Worm (Caenorhabditis elegans) whole organism, late embryonic: Measurements from ENCODE around the gene C08G5.7.

Source experiments
- C08G9.2 ChIP-seq: sonication (generic microtip); optimal IDR thresholded peaks from 2 replicates; lab custom pipeline; 2016; ENCODE audit warnings: mild to moderate bottlenecking, missing genetic modification characterization, moderate library complexity, missing compliant biosample characterization
- C38D4.7 ChIP-seq: fragments of 200-800 bp; sonication (Bioruptor generic); optimal IDR thresholded peaks from 2 replicates; lab custom pipeline; 2018; ENCODE audit warnings: mild to moderate bottlenecking, missing genetic modification characterization, moderate library complexity, missing compliant biosample characterization
- F13H6.1 ChIP-seq: sonication (generic microtip); optimal IDR thresholded peaks from 2 replicates; lab custom pipeline; 2016; ENCODE audit warnings: missing genetic modification characterization, missing compliant biosample characterization
- T23F11.4 ChIP-seq: fragments of 200-800 bp; sonication (Bioruptor generic); optimal IDR thresholded peaks from 2 replicates; lab custom pipeline; 2018; ENCODE audit warnings: mild to moderate bottlenecking, missing genetic modification characterization, missing compliant biosample characterization
- Y22D7AL.16 ChIP-seq: sonication (generic microtip); optimal IDR thresholded peaks from 2 replicates; lab custom pipeline; 2016; ENCODE audit warnings: missing genetic modification characterization, missing compliant biosample characterization
- ama-1 ChIP-seq: fragments of 150-350 bp; optimal IDR thresholded peaks from 2 replicates; lab custom pipeline; 2014
- ceh-14 ChIP-seq: sonication (generic microtip); optimal IDR thresholded peaks from 2 replicates; lab custom pipeline; 2016; ENCODE audit warnings: missing genotype, missing genetic modification characterization, missing compliant biosample characterization
- ceh-18 ChIP-seq: sonication (generic microtip); optimal IDR thresholded peaks from 2 replicates; lab custom pipeline; 2016; ENCODE audit warnings: missing genetic modification characterization, missing compliant biosample characterization
- ceh-48 ChIP-seq: sonication (generic microtip); optimal IDR thresholded peaks from 2 replicates; lab custom pipeline; 2016; ENCODE audit warnings: missing genetic modification characterization, inconsistent platforms, missing compliant biosample characterization
- ceh-6 ChIP-seq: fragments of 200-800 bp; sonication (Bioruptor generic); optimal IDR thresholded peaks from 2 replicates; lab custom pipeline; 2018; ENCODE audit warnings: mild to moderate bottlenecking, missing genetic modification characterization, missing compliant biosample characterization
- che-1 ChIP-seq: sonication (generic microtip); optimal IDR thresholded peaks from 2 replicates; lab custom pipeline; 2016; ENCODE audit warnings: mild to moderate bottlenecking, missing genetic modification characterization, missing compliant biosample characterization
- dmd-4 ChIP-seq: sonication (generic microtip); optimal IDR thresholded peaks from 2 replicates; lab custom pipeline; 2016; ENCODE audit warnings: borderline replicate concordance, missing genetic modification characterization, missing compliant biosample characterization
- dve-1 ChIP-seq: sonication (generic microtip); optimal IDR thresholded peaks from 2 replicates; lab custom pipeline; 2017; ENCODE audit warnings: antibody characterized with exemption, mild to moderate bottlenecking, missing genetic modification characterization, missing compliant biosample characterization
- elt-2 ChIP-seq: sonication (generic microtip); optimal IDR thresholded peaks from 2 replicates; lab custom pipeline; 2016; ENCODE audit warnings: missing genetic modification reagents, missing genetic modification characterization, missing compliant biosample characterization
- elt-4 ChIP-seq: sonication (generic microtip); optimal IDR thresholded peaks from 2 replicates; lab custom pipeline; 2016; ENCODE audit warnings: missing genetic modification characterization, missing compliant biosample characterization
- eyg-1 ChIP-seq: sonication (generic microtip); optimal IDR thresholded peaks from 2 replicates; lab custom pipeline; 2016; ENCODE audit warnings: missing genotype, missing genetic modification characterization, missing compliant biosample characterization
- fax-1 ChIP-seq: sonication (generic microtip); optimal IDR thresholded peaks from 2 replicates; lab custom pipeline; 2016; ENCODE audit warnings: missing genotype, missing genetic modification characterization, missing compliant biosample characterization
- hlh-13 ChIP-seq: fragments of 200-800 bp; sonication (Bioruptor generic); optimal IDR thresholded peaks from 2 replicates; lab custom pipeline; 2018; ENCODE audit warnings: mild to moderate bottlenecking, missing genetic modification characterization, missing compliant biosample characterization
- hlh-15 ChIP-seq: sonication (generic microtip); optimal IDR thresholded peaks from 2 replicates; lab custom pipeline; 2016; ENCODE audit warnings: missing genetic modification characterization, missing compliant biosample characterization
- hlh-30 ChIP-seq: sonication (generic microtip); optimal IDR thresholded peaks from 2 replicates; lab custom pipeline; 2017; ENCODE audit warnings: antibody characterized with exemption, missing genetic modification characterization, missing compliant biosample characterization; ENCODE audit not compliant: insufficient read depth
- hlh-8 ChIP-seq: sonication (generic microtip); optimal IDR thresholded peaks from 2 replicates; lab custom pipeline; 2016; ENCODE audit warnings: missing genotype, missing genetic modification characterization, missing compliant biosample characterization
- madf-2 ChIP-seq: sonication (generic microtip); optimal IDR thresholded peaks from 2 replicates; lab custom pipeline; 2017; ENCODE audit warnings: missing genetic modification characterization, missing compliant biosample characterization
- mec-3 ChIP-seq: sonication (generic microtip); optimal IDR thresholded peaks from 2 replicates; lab custom pipeline; 2016; ENCODE audit warnings: borderline replicate concordance, missing genetic modification characterization, missing compliant biosample characterization
- nfya-1 ChIP-seq: sonication (generic microtip); optimal IDR thresholded peaks from 2 replicates; lab custom pipeline; 2017; ENCODE audit warnings: missing genetic modification characterization, mild to moderate bottlenecking, missing compliant biosample characterization, antibody characterized with exemption, moderate library complexity
- npax-4 ChIP-seq: sonication (generic microtip); optimal IDR thresholded peaks from 2 replicates; lab custom pipeline; 2016; ENCODE audit warnings: missing genetic modification characterization, missing compliant biosample characterization
- pag-3 ChIP-seq: sonication (generic microtip); optimal IDR thresholded peaks from 2 replicates; lab custom pipeline; 2016; ENCODE audit warnings: missing compliant biosample characterization, missing genetic modification characterization, borderline replicate concordance
- pat-9 ChIP-seq: fragments of 200-800 bp; sonication (Bioruptor generic); optimal IDR thresholded peaks from 2 replicates; lab custom pipeline; 2018; ENCODE audit warnings: mild to moderate bottlenecking, missing genetic modification characterization, moderate library complexity, missing compliant biosample characterization
- pax-1 ChIP-seq: fragments of 150-350 bp; optimal IDR thresholded peaks from 2 replicates; lab custom pipeline; 2014; ENCODE audit warnings: missing biosample characterization, missing genetic modification characterization
- pha-4 ChIP-seq: fragments of 150-350 bp; optimal IDR thresholded peaks from 2 replicates; lab custom pipeline; 2018; ENCODE audit warnings: missing biosample characterization, missing genetic modification reagents, missing genetic modification characterization
- pqm-1 ChIP-seq: sonication (generic microtip); optimal IDR thresholded peaks from 2 replicates; lab custom pipeline; 2016; ENCODE audit warnings: missing genetic modification characterization, missing compliant biosample characterization
- pros-1 ChIP-seq: fragments of 150-350 bp; optimal IDR thresholded peaks from 2 replicates; lab custom pipeline; 2014; ENCODE audit warnings: missing biosample characterization, missing genetic modification reagents, missing genetic modification characterization
- ref-2 ChIP-seq: sonication (generic microtip); optimal IDR thresholded peaks from 2 replicates; lab custom pipeline; 2016; ENCODE audit warnings: missing genetic modification characterization, missing compliant biosample characterization
- rnt-1 ChIP-seq: sonication (generic microtip); optimal IDR thresholded peaks from 2 replicates; lab custom pipeline; 2016; ENCODE audit warnings: missing genetic modification characterization, missing compliant biosample characterization
- sdc-2 ChIP-seq: sonication (generic microtip); optimal IDR thresholded peaks from 2 replicates; lab custom pipeline; 2016; ENCODE audit warnings: missing genotype, missing genetic modification characterization, missing compliant biosample characterization
- sox-2 ChIP-seq: fragments of 200-800 bp; sonication (Bioruptor generic); IDR thresholded peaks from 2 replicates; pipeline ENCODE4 v1.3.6; 2022; ENCODE audit warnings: missing genetic modification reagents, missing genetic modification characterization, missing compliant biosample characterization
- ttx-3 ChIP-seq: sonication (generic microtip); optimal IDR thresholded peaks from 2 replicates; lab custom pipeline; 2016; ENCODE audit warnings: missing genetic modification reagents, missing genetic modification characterization, missing compliant biosample characterization
- unc-3 ChIP-seq, 2 experiments: fragments of 200-800 bp in 1 of 2; sonication (Bioruptor generic) in 1 of 2; sonication (generic microtip) in 1 of 2; conservative IDR thresholded peaks in 1 of 2; optimal IDR thresholded peaks in 1 of 2; 2 replicates each; pipeline versions ENCODE4 v1.3.6 to Lab custom; 2016 to 2022; ENCODE audit warnings: missing compliant biosample characterization in 2 of 2, missing genetic modification characterization in 2 of 2, missing genetic modification reagents in 1 of 2
- unc-86 ChIP-seq: sonication (generic microtip); optimal IDR thresholded peaks from 2 replicates; lab custom pipeline; 2016; ENCODE audit warnings: missing genetic modification characterization, missing compliant biosample characterization
- zip-5 ChIP-seq: sonication (generic microtip); optimal IDR thresholded peaks from 2 replicates; lab custom pipeline; 2016; ENCODE audit warnings: missing genetic modification characterization, missing compliant biosample characterization

C08G5.7 gene

ce11 chrII:799700-800099 lies 34.6 kb upstream of the C08G5.7 start, which contains the start of gene F46F5.14:
Gene F46F5.14 (plus strand): TSS chrII:800000.
- TF ChIP-seq eyg-1 (tag; lab: Kevin White, UChicago) (no peak), dmd-4 (no peak), rnt-1 (tag; lab: Kevin White, UChicago) (no peak), ceh-6 (GFP tag; lab: Kevin White, UChicago) (no peak), nfya-1 (tag; lab: Kevin White, UChicago) (no peak), pat-9 (tag; lab: Kevin White, UChicago) (no peak), ceh-14 (tag; lab: Kevin White, UChicago) (no peak), zip-5 (tag; lab: Kevin White, UChicago) (no peak), dve-1 (no peak), madf-2 (tag; lab: Kevin White, UChicago) (no peak), pag-3 (tag; lab: Kevin White, UChicago) (no peak), fax-1 (tag; lab: Kevin White, UChicago) (no peak)

- TF ChIP-seq ceh-18, result no peak
- no peak for TF ChIP-seq elt-4 (tag; lab: Kevin White, UChicago)
- no peak for TF ChIP-seq pros-1 (tag; lab: Kevin White, UChicago)
- no peak for TF ChIP-seq hlh-13 (GFP tag; lab: Kevin White, UChicago)
- no peak for TF ChIP-seq npax-4
- no peak for TF ChIP-seq F13H6.1 (tag; lab: Kevin White, UChicago)
- TF ChIP-seq, all 69 proteins: peak for 0
These were observed 32.3 kb upstream of the C08G5.7 start for ce11 chrII:797445-797844.

ce11 chrII:796916-797315 lies 31.8 kb upstream of the C08G5.7 start:
- TF ChIP-seq hlh-15 (tag; lab: Kevin White, UChicago) (no peak), madf-2 (tag; lab: Kevin White, UChicago) (no peak), sox-2 (GFP tag; lab: Robert Waterston, UW) (no peak), che-1 (tag; lab: Kevin White, UChicago) (no peak), dmd-4 (no peak), pqm-1 (tag; lab: Kevin White, UChicago) (no peak), mec-3 (no peak), unc-3 (GFP tag; conservative IDR thresholded peaks at IDR 0.05; lab: Robert Waterston, UW) (no peak), unc-3 (tag; optimal IDR thresholded peaks at IDR 0.05; lab: Kevin White, UChicago) (no peak), pha-4 (tag; lab: Kevin White, UChicago) (no peak), C08G9.2 (no peak), ttx-3 (tag; lab: Kevin White, UChicago) (no peak), pax-1 (tag; lab: Kevin White, UChicago) (no peak)

- TF ChIP-seq mec-3, result no peak
- no peak for TF ChIP-seq pag-3 (tag; lab: Kevin White, UChicago)
- no peak for TF ChIP-seq unc-3 (GFP tag; conservative IDR thresholded peaks at IDR 0.05; lab: Robert Waterston, UW)
- TF ChIP-seq unc-3 (tag; optimal IDR thresholded peaks at IDR 0.05; lab: Kevin White, UChicago), result no peak
- TF ChIP-seq unc-86 (tag; lab: Kevin White, UChicago), result no peak
- no peak for TF ChIP-seq hlh-8 (tag; lab: Kevin White, UChicago)
- TF ChIP-seq zip-5 (tag; lab: Kevin White, UChicago), result no peak
- TF ChIP-seq ama-1 (lab: Kevin White, UChicago), result no peak
- TF ChIP-seq Y22D7AL.16 (tag; lab: Kevin White, UChicago), result no peak
- no peak for TF ChIP-seq nfya-1 (tag; lab: Kevin White, UChicago)
- TF ChIP-seq ref-2, result no peak
- no peak for TF ChIP-seq C38D4.7 (GFP tag; lab: Kevin White, UChicago)
- no peak for TF ChIP-seq che-1 (tag; lab: Kevin White, UChicago)
- no peak for TF ChIP-seq pax-1 (tag; lab: Kevin White, UChicago)
- TF ChIP-seq elt-2 (tag; lab: Kevin White, UChicago), result no peak
- no peak for TF ChIP-seq sdc-2
- TF ChIP-seq dmd-4, result no peak
- no peak for TF ChIP-seq T23F11.4 (GFP tag; lab: Kevin White, UChicago)
- TF ChIP-seq ceh-48 (tag; lab: Kevin White, UChicago), result no peak
- no peak for TF ChIP-seq pqm-1 (tag; lab: Kevin White, UChicago)
- TF ChIP-seq hlh-30 (tag; lab: Kevin White, UChicago), result no peak
These were observed 26.7 kb upstream of the C08G5.7 start, which contains the start of gene F46F5.1 for ce11 chrII:791828-792227. Gene F46F5.1 (minus strand): TSS chrII:791928.
